Worm (Caenorhabditis elegans) whole organism, young adult: ENCODE data around the gene sra-28.
A peak's percentile ranks its signal among the peaks of the same experiment; 100 is the strongest.

Source experiments
- B0336.3 ChIP-seq: fragments of 200-800 bp; sonication (Bioruptor generic); IDR thresholded peaks from 2 replicates; pipeline ENCODE4 v1.3.6; 2022; ENCODE audit warnings: missing genetic modification characterization, missing compliant biosample characterization
- F57C9.4 ChIP-seq: sonication (generic microtip); optimal IDR thresholded peaks from 2 replicates; lab custom pipeline; 2017; ENCODE audit warnings: mild to moderate bottlenecking, missing genetic modification characterization, missing compliant biosample characterization
- Y79H2A.3 ChIP-seq: fragments of 200-800 bp; sonication (Bioruptor generic); conservative IDR thresholded peaks from 2 replicates; pipeline ENCODE4 v1.3.6; 2022; ENCODE audit warnings: missing genetic modification reagents, missing genetic modification characterization, missing compliant biosample characterization
- ZK185.1 ChIP-seq: sonication (generic microtip); optimal IDR thresholded peaks from 2 replicates; lab custom pipeline; 2016; ENCODE audit warnings: mild to moderate bottlenecking, missing genetic modification characterization, missing compliant biosample characterization; ENCODE audit not compliant: poor library complexity, severe bottlenecking
- ama-1 ChIP-seq, 3 experiments: fragments of 150-350 bp in 1 of 3; sonication (generic microtip) in 2 of 3; optimal IDR thresholded peaks; 2 replicates each; lab custom pipeline; 2014 to 2018; ENCODE audit warnings: missing biosample characterization in 2 of 3, missing genetic modification characterization in 2 of 3, missing genetic modification reagents in 2 of 3
- ekl-4 ChIP-seq: fragments of 200-800 bp; sonication (Bioruptor generic); IDR thresholded peaks from 2 replicates; pipeline ENCODE4 v1.3.6; 2022; ENCODE audit warnings: missing genetic modification reagents, missing genetic modification characterization, missing compliant biosample characterization
- madf-3 ChIP-seq: fragments of 200-800 bp; sonication (Bioruptor generic); IDR thresholded peaks from 2 replicates; pipeline ENCODE4 v1.3.6; 2022; ENCODE audit warnings: missing genetic modification reagents, missing genetic modification characterization, missing compliant biosample characterization
- madf-6 ChIP-seq: fragments of 200-800 bp; sonication (Bioruptor generic); IDR thresholded peaks from 2 replicates; pipeline ENCODE4 v1.3.6; 2022; ENCODE audit warnings: missing genetic modification reagents, missing genetic modification characterization, missing compliant biosample characterization
- nhr-27 ChIP-seq: fragments of 200-800 bp; sonication (Bioruptor generic); optimal IDR thresholded peaks from 2 replicates; lab custom pipeline; 2018; ENCODE audit warnings: mild to moderate bottlenecking, missing genetic modification characterization, moderate library complexity, missing compliant biosample characterization
- unc-62 ChIP-seq: fragments of 150-350 bp; optimal IDR thresholded peaks from 2 replicates; lab custom pipeline; 2014; ENCODE audit warnings: missing biosample characterization, missing genetic modification reagents, missing genetic modification characterization
- ztf-22 ChIP-seq: fragments of 200-800 bp; sonication (Bioruptor generic); optimal IDR thresholded peaks from 2 replicates; lab custom pipeline; 2018; ENCODE audit warnings: mild to moderate bottlenecking, missing genetic modification characterization, moderate library complexity, missing compliant biosample characterization

ce11 chrII:6561300-6561699, 12.3 kb downstream of the sra-28 start, which contains the start of gene F18C5.10:
- TF ChIP-seq B0336.3: no peak
- TF ChIP-seq ZK185.1: no peak
- TF ChIP-seq unc-62 (GFP tag; lab: Kevin White, UChicago): no peak
- TF ChIP-seq madf-3 (GFP tag; lab: Robert Waterston, UW): no peak
- TF ChIP-seq F57C9.4 (tag; lab: Kevin White, UChicago): no peak
- TF ChIP-seq Y79H2A.3: no peak
- peak; percentile 89 for TF ChIP-seq ama-1 (optimal IDR thresholded peaks at IDR 0.05; lab: Kevin White, UChicago)
- TF ChIP-seq ama-1 (GFP tag; optimal IDR thresholded peaks at IDR 0.05; lab: Kevin White, UChicago): no peak
- TF ChIP-seq madf-6 (GFP tag; lab: Robert Waterston, UW): no peak
- TF ChIP-seq ztf-22 (GFP tag; lab: Kevin White, UChicago): no peak
- no peak for TF ChIP-seq nhr-27 (tag; lab: Kevin White, UChicago)
- TF ChIP-seq ekl-4 (GFP tag; lab: Robert Waterston, UW): no peak
